Worm (Caenorhabditis elegans): Measurements from ENCODE around the gene K02C4.2.
A peak's percentile ranks its signal among the peaks of the same experiment; 100 is the strongest.

The K02C4.2 gene

DNA sequence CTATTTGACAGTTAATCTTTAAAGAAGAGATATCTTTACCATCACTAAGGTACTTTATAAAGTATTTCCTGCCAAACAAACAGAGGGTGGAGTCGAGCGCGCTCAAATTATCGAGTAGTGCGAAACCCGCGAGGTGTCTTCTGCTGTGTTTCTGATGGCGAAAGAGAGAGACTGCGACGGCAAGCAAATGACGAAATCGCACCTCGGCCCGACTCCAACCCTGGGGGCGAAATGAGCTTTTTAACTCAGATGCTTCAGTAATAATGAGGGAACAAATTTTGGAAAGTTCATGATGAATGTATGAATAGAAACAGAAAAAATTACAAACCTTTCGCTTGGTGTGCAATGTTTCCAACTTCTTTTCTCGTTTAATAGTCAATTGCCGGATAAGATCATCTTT, 16.0 kb downstream of the K02C4.2 start (continued):
- TF ChIP-seq dmd-6 (GFP tag; IDR thresholded peaks at IDR 0.05) (peak; percentile 25; the same call in 1 of the 2 replicates), nhr-77 (tag; optimal IDR thresholded peaks at IDR 0.05) (peak; percentile 56), egl-27 (tag; optimal IDR thresholded peaks at IDR 0.05) (no peak), spr-1 (tag; optimal IDR thresholded peaks at IDR 0.05) (no peak), hmg-1.1 (GFP tag; IDR thresholded peaks at IDR 0.05) (0 out of 2 replicates have a peak, but pooled peaks have one; percentile 53), lin-13 (GFP tag; optimal IDR thresholded peaks at IDR 0.05) (peak; percentile 45), F49E8.2 (tag; optimal IDR thresholded peaks at IDR 0.05; ENCODE audit: borderline replicate concordance) (peak; percentile 60), set-16 (GFP tag; IDR thresholded peaks at IDR 0.05) (no peak; the same call in 1 of the 2 replicates), ceh-44 (GFP tag; IDR thresholded peaks at IDR 0.05) (no peak), R02D3.7 (tag; optimal IDR thresholded peaks at IDR 0.05) (no peak), snpc-4 (tag; optimal IDR thresholded peaks at IDR 0.05) (peak; percentile 86), mes-2 (tag; optimal IDR thresholded peaks at IDR 0.05; ENCODE audit: poor library complexity, severe bottlenecking) (peak; percentile 77), fos-1 (tag; optimal IDR thresholded peaks at IDR 0.05) (no peak), T26A8.4 (GFP tag; IDR thresholded peaks at IDR 0.05) (peak; percentile 62), nhr-11 (tag; optimal IDR thresholded peaks at IDR 0.05) (peak; percentile 37), D1046.2 (GFP tag; IDR thresholded peaks at IDR 0.05) (no peak), nhr-48 (tag; optimal IDR thresholded peaks at IDR 0.05) (no peak), nhr-102 (tag; optimal IDR thresholded peaks at IDR 0.05) (peak; percentile 47), hif-1 (tag; optimal IDR thresholded peaks at IDR 0.05) (no peak), hlh-30 (tag; optimal IDR thresholded peaks at IDR 0.05; ENCODE audit: insufficient read depth) (peak; percentile 48), ceh-28 (tag; optimal IDR thresholded peaks at IDR 0.05) (no peak), F44E2.7 (GFP tag; IDR thresholded peaks at IDR 0.05) (no peak), zfp-2 (tag; optimal IDR thresholded peaks at IDR 0.05) (no peak), sdz-12 (GFP tag; optimal IDR thresholded peaks at IDR 0.05) (no peak), Y5F2A.4 (GFP tag; optimal IDR thresholded peaks at IDR 0.05) (no peak), ZK546.5 (tag; optimal IDR thresholded peaks at IDR 0.05) (no peak), egl-43 (GFP tag; IDR thresholded peaks at IDR 0.05) (no peak), mep-1 (tag; optimal IDR thresholded peaks at IDR 0.05) (peak; percentile 75), aha-1 (tag) (peak; percentile 90), nhr-28 (tag; optimal IDR thresholded peaks at IDR 0.05) (peak; percentile 0), fkh-10 (GFP tag; optimal IDR thresholded peaks at IDR 0.05) (no peak)

DNA sequence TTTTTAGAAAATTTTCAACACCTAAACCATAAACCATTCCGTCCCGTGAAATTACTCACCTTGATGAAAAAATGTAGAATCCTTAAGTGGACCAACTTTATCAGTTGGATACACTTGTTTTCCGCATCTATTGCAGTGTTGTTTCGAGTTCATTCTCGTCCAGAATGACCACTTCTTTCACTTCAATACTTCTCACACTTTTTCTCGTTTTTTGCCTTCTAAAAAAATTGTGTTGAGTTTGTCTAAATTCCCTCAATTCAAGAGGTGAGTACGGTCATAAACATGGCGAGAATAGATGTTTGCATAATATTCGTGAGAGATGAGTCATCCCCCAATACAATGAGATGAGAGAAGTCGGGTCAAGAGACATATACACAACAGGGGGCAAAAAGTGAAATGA, 17.0 kb downstream of the K02C4.2 start, which contains the start of gene ltd-1:
ltd-1 (minus strand) TSS at position 218 of the 400 bp plus-strand sequence.
- TF ChIP-seq aha-1 (tag) (peak; percentile 58), F49E8.2 (tag; optimal IDR thresholded peaks at IDR 0.05; ENCODE audit: borderline replicate concordance) (no peak)

DNA sequence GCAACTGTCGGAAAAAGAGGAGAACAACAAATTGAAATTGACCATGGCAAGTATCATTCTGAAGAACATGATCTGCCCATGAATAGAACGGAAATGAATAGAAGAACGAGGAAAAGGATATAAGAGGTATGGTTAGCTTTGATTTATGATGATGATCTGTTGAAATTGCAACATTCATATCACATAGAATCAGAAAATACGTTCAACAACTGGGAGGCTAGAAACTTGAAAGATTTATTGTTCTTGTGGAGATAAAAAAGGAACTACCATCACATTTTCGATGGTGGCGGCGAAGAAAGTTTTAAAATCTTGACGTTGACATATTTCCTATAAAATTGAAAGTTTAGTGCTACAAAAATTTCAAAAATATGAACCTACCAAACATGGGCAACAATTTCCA, 17.7 kb downstream of the K02C4.2 start:
- TF ChIP-seq aha-1 (tag) (peak; percentile 93), snpc-4 (tag; optimal IDR thresholded peaks at IDR 0.05) (no peak)

DNA sequence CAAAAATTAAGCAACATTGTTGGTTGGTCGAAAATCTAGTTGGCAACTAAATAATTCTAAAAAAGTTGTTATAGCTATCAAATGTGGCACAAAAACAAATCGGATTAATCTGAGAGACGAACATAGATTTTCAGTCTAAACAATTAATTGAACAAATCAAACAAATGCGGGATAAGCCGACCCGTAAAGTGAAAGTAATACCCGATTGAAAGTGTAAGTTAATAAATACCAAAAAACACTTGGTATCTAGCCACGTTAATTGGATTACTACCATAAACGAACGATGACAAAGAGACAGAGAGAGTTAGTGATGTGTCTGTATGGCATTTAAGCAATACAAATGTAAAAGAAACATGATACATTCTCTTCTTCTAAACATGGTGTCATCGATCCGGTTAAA, 18.4 kb downstream of the K02C4.2 start:
- TF ChIP-seq ceh-44 (GFP tag; IDR thresholded peaks at IDR 0.05) (no peak), Y48G9A.11 (GFP tag; IDR thresholded peaks at IDR 0.05) (no peak), nhr-28 (tag; optimal IDR thresholded peaks at IDR 0.05) (no peak), D1046.2 (GFP tag; IDR thresholded peaks at IDR 0.05) (no peak), unc-130 (GFP tag; optimal IDR thresholded peaks at IDR 0.05) (no peak), hif-1 (tag; optimal IDR thresholded peaks at IDR 0.05) (no peak), mxl-2 (GFP tag; conservative IDR thresholded peaks at IDR 0.05) (no peak), rbr-2 (tag; optimal IDR thresholded peaks at IDR 0.05) (no peak), nhr-102 (tag; optimal IDR thresholded peaks at IDR 0.05) (no peak)
